Worm (Caenorhabditis elegans) whole organism, late embryonic: Measurements from ENCODE around the gene ubc-7.

ENCODE experiments used
- C08G9.2 ChIP-seq: sonication (generic microtip); optimal IDR thresholded peaks from 2 replicates; lab custom pipeline; 2016; ENCODE audit warnings: mild to moderate bottlenecking, missing genetic modification characterization, moderate library complexity, missing compliant biosample characterization
- Y22D7AL.16 ChIP-seq: sonication (generic microtip); optimal IDR thresholded peaks from 2 replicates; lab custom pipeline; 2016; ENCODE audit warnings: missing genetic modification characterization, missing compliant biosample characterization
- ceh-14 ChIP-seq: sonication (generic microtip); optimal IDR thresholded peaks from 2 replicates; lab custom pipeline; 2016; ENCODE audit warnings: missing genotype, missing genetic modification characterization, missing compliant biosample characterization
- ceh-24 ChIP-seq: sonication (generic microtip); optimal IDR thresholded peaks from 2 replicates; lab custom pipeline; 2016; ENCODE audit warnings: mild to moderate bottlenecking, missing genetic modification characterization, missing compliant biosample characterization
- ceh-48 ChIP-seq: sonication (generic microtip); optimal IDR thresholded peaks from 2 replicates; lab custom pipeline; 2016; ENCODE audit warnings: missing genetic modification characterization, inconsistent platforms, missing compliant biosample characterization
- elt-2 ChIP-seq: sonication (generic microtip); optimal IDR thresholded peaks from 2 replicates; lab custom pipeline; 2016; ENCODE audit warnings: missing genetic modification reagents, missing genetic modification characterization, missing compliant biosample characterization
- eyg-1 ChIP-seq: sonication (generic microtip); optimal IDR thresholded peaks from 2 replicates; lab custom pipeline; 2016; ENCODE audit warnings: missing genotype, missing genetic modification characterization, missing compliant biosample characterization
- fkh-10 ChIP-seq: fragments of 150-350 bp; optimal IDR thresholded peaks from 2 replicates; lab custom pipeline; 2014; ENCODE audit warnings: missing biosample characterization, missing genetic modification reagents, missing genetic modification characterization
- fkh-6 ChIP-seq: sonication (generic microtip); optimal IDR thresholded peaks from 2 replicates; lab custom pipeline; 2016; ENCODE audit warnings: missing genetic modification characterization, missing compliant biosample characterization
- hlh-30 ChIP-seq: sonication (generic microtip); optimal IDR thresholded peaks from 2 replicates; lab custom pipeline; 2017; ENCODE audit warnings: antibody characterized with exemption, missing genetic modification characterization, missing compliant biosample characterization; ENCODE audit not compliant: insufficient read depth
- lin-11 ChIP-seq: fragments of 200-800 bp; sonication (Bioruptor generic); optimal IDR thresholded peaks from 2 replicates; lab custom pipeline; 2018; ENCODE audit warnings: mild to moderate bottlenecking, missing genetic modification characterization, missing compliant biosample characterization
- pag-3 ChIP-seq: sonication (generic microtip); optimal IDR thresholded peaks from 2 replicates; lab custom pipeline; 2016; ENCODE audit warnings: missing compliant biosample characterization, missing genetic modification characterization, borderline replicate concordance
- pat-9 ChIP-seq: fragments of 200-800 bp; sonication (Bioruptor generic); optimal IDR thresholded peaks from 2 replicates; lab custom pipeline; 2018; ENCODE audit warnings: mild to moderate bottlenecking, missing genetic modification characterization, moderate library complexity, missing compliant biosample characterization
- pha-4 ChIP-seq: fragments of 150-350 bp; optimal IDR thresholded peaks from 2 replicates; lab custom pipeline; 2018; ENCODE audit warnings: missing biosample characterization, missing genetic modification reagents, missing genetic modification characterization
- pqm-1 ChIP-seq: sonication (generic microtip); optimal IDR thresholded peaks from 2 replicates; lab custom pipeline; 2016; ENCODE audit warnings: missing genetic modification characterization, missing compliant biosample characterization
- unc-42 ChIP-seq: sonication (generic microtip); optimal IDR thresholded peaks from 2 replicates; lab custom pipeline; 2016; ENCODE audit warnings: missing genotype, missing genetic modification characterization, missing compliant biosample characterization
- unc-55 ChIP-seq: sonication (generic microtip); optimal IDR thresholded peaks from 2 replicates; lab custom pipeline; 2017; ENCODE audit warnings: missing biosample characterization, missing genetic modification reagents, missing genetic modification characterization
- zip-5 ChIP-seq: sonication (generic microtip); optimal IDR thresholded peaks from 2 replicates; lab custom pipeline; 2016; ENCODE audit warnings: missing genetic modification characterization, missing compliant biosample characterization
- ztf-16 ChIP-seq: sonication (generic microtip); optimal IDR thresholded peaks from 2 replicates; lab custom pipeline; 2017; ENCODE audit warnings: missing genetic modification characterization, missing compliant biosample characterization

Gene ubc-7

ce11 chrIII:9592118-9592517 is 38.8 kb downstream of the ubc-7 start, which contains the start of gene acox-1.5:
TSS of gene acox-1.5 (minus strand) at chrIII:9592192.
- TF ChIP-seq pag-3, result no peak
- TF ChIP-seq, all 69 proteins: peak for 0

ce11 chrIII:9590212-9590611 is 40.8 kb downstream of the ubc-7 start:
- TF ChIP-seq zip-5 (tag; lab: Kevin White, UChicago) (no peak), elt-2 (peak; percentile 90), ceh-48 (no peak), fkh-10 (no peak)

- no peak for TF ChIP-seq Y22D7AL.16 (tag; lab: Kevin White, UChicago)
- TF ChIP-seq pqm-1 (tag; lab: Kevin White, UChicago), result no peak
- TF ChIP-seq fkh-6 (tag; lab: Kevin White, UChicago), result no peak
- TF ChIP-seq unc-42 (tag; lab: Kevin White, UChicago), result peak; percentile 91
- TF ChIP-seq lin-11, result no peak
- TF ChIP-seq pha-4 (tag; lab: Kevin White, UChicago), result no peak
- TF ChIP-seq, all 69 proteins: peak for 1
Measured at ce11 chrIII:9585314-9585713, 45.7 kb downstream of the ubc-7 start.

ce11 chrIII:9583224-9583623 is 47.7 kb downstream of the ubc-7 start:
- peak; percentile 57 for TF ChIP-seq unc-42 (tag; lab: Kevin White, UChicago)
- no peak for TF ChIP-seq ceh-24 (tag; lab: Kevin White, UChicago)
- no peak for TF ChIP-seq elt-2
- TF ChIP-seq ztf-16 (tag; lab: Kevin White, UChicago), result no peak
- peak; percentile 13 for TF ChIP-seq ceh-14 (tag; lab: Kevin White, UChicago)
- TF ChIP-seq C08G9.2 (tag; lab: Kevin White, UChicago), result no peak

ce11 chrIII:9582240-9582639 is 48.7 kb downstream of the ubc-7 start, which contains the start of gene C48B4.3:
TSS of gene C48B4.3 (minus strand) at chrIII:9582388.
- TF ChIP-seq eyg-1 (no peak), unc-55 (GFP tag; lab: Kevin White, UChicago) (no peak), hlh-30 (tag; lab: Kevin White, UChicago) (no peak), elt-2 (peak; percentile 16), pat-9 (tag; lab: Kevin White, UChicago) (no peak)
